Worm (Caenorhabditis elegans) whole organism, early embryonic: ENCODE data around the gene tbc-8.

Source experiments
- ama-1 ChIP-seq: fragments of 150-350 bp; optimal IDR thresholded peaks from 2 replicates; lab custom pipeline; 2014
- ceh-13 ChIP-seq: fragments of 200-800 bp; sonication (Bioruptor generic); optimal IDR thresholded peaks from 2 replicates; lab custom pipeline; 2018; ENCODE audit warnings: mild to moderate bottlenecking, missing genetic modification characterization, missing compliant biosample characterization
- ceh-36 ChIP-seq: sonication (generic microtip); optimal IDR thresholded peaks from 2 replicates; lab custom pipeline; 2016; ENCODE audit warnings: missing genetic modification characterization, inconsistent platforms, missing compliant biosample characterization
- ets-7 ChIP-seq: sonication (generic microtip); optimal IDR thresholded peaks from 2 replicates; lab custom pipeline; 2016; ENCODE audit warnings: missing genotype, missing genetic modification characterization, missing compliant biosample characterization
- flt-1 ChIP-seq: fragments of 200-800 bp; sonication (Bioruptor generic); IDR thresholded peaks from 2 replicates; pipeline ENCODE4 v1.3.6; 2022; ENCODE audit warnings: missing genetic modification characterization, missing compliant biosample characterization
- hmbx-1 ChIP-seq: sonication (generic microtip); optimal IDR thresholded peaks from 2 replicates; lab custom pipeline; 2016; ENCODE audit warnings: mild to moderate bottlenecking, missing genetic modification characterization, missing compliant biosample characterization
- hnd-1 ChIP-seq: sonication (generic microtip); optimal IDR thresholded peaks from 2 replicates; lab custom pipeline; 2016; ENCODE audit warnings: missing genetic modification characterization, missing compliant biosample characterization
- scrt-1 ChIP-seq: fragments of 200-800 bp; sonication (Bioruptor generic); IDR thresholded peaks from 2 replicates; pipeline ENCODE4 v1.3.6; 2022; ENCODE audit warnings: missing genetic modification characterization, missing compliant biosample characterization
- sea-1 ChIP-seq: fragments of 200-800 bp; sonication (Bioruptor generic); conservative IDR thresholded peaks from 2 replicates; pipeline ENCODE4 v1.3.6; 2022; ENCODE audit warnings: missing genetic modification characterization, missing compliant biosample characterization
- tra-4 ChIP-seq: sonication (generic microtip); optimal IDR thresholded peaks from 2 replicates; lab custom pipeline; 2017; ENCODE audit warnings: missing genetic modification characterization, missing compliant biosample characterization

ce11 chrIII:10383804-10384203 is 19.0 kb downstream of the tbc-8 start:
- TF ChIP-seq ama-1 = no peak
- no peak for TF ChIP-seq sea-1 (GFP tag; lab: Robert Waterston, UW)
- TF ChIP-seq tra-4 (tag; lab: Kevin White, UChicago) = no peak
- TF ChIP-seq flt-1 (GFP tag; lab: Robert Waterston, UW) = no peak
- TF ChIP-seq hmbx-1 (tag; lab: Kevin White, UChicago) = no peak
- no peak for TF ChIP-seq hnd-1 (tag; lab: Kevin White, UChicago)
- TF ChIP-seq ets-7 (tag; lab: Kevin White, UChicago) = no peak
- TF ChIP-seq scrt-1 = no peak
- TF ChIP-seq ceh-13 (GFP tag; lab: Kevin White, UChicago) = no peak
- no peak for TF ChIP-seq ceh-36 (tag; lab: Kevin White, UChicago)
